Fruit fly (Drosophila melanogaster): ENCODE measurements around the gene CG32302.

Gene CG32302

DNA sequence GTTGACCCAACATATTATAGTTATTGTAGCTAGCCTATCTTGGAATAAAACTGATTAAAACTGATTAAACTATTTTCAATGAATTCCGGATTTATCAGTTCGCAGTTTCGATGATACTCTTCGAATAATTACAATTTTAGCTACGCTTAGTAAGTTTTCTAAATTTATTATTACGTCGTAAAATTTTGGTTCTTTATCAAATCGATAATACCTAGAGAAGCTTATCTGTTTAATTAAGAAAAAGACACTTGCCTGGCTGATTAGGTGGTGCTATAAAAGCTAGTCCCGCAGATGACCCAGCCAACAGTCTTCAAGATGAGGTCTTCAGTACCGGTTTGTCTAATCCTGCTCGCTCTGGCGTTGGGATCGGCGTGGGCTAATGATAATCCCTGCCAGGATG lies at the start of gene CG32302:
CG32302 (plus strand) TSS at position 301 of the 400 bp plus-strand sequence.
- TF ChIP-seq gl (tag; optimal IDR thresholded peaks at IDR 0.05) (no peak), CG14655 (GFP tag; optimal IDR thresholded peaks at IDR 0.05) (no peak), CG32121 (GFP tag; IDR thresholded peaks at IDR 0.05) (no peak)

DNA sequence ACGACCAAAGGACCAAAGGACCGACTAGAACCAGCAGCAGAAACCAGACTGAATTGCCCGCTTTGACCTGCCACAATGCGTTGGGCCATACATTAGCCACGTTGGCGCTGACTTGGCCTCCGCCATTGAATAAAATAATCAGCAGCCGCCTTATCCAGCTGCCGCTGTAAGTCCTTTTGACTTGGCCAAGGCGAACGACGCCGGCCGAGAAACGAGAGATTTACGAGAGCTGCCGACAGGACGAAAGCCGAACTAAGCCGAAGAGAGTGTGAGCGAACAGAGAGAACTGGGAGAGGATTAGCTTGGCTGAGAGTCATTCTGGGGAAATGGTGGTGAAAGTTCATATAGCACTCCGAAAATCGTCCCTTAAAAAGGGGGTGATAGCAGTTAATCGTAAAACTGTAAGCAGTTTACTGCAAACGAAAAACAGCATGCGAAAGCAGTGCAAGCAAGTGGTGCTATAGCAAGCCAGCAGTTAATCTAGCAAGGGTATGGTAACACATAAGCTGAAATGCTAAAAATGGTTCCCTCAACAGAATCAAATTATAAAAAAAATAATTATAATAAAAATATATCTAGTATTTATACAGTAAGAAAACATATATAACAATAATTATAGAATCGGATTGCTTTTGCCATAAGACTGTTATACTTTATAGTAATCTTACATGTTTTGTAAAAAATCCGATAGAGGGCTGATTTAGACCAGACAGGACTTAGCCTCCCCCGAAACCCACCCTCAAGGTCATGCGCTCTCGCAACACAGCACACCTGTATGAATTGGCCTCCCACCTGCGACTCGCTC lies 40.1 kb upstream of the CG32302 start:
- no peak for TF ChIP-seq CG15710 (tag; optimal IDR thresholded peaks at IDR 0.05)
- TF ChIP-seq CG12605 (GFP tag; IDR thresholded peaks at IDR 0.05) = no peak
- no peak for TF ChIP-seq CG10348 (GFP tag; IDR thresholded peaks at IDR 0.05)
- no peak for TF ChIP-seq CG32121 (GFP tag; IDR thresholded peaks at IDR 0.05)
- TF ChIP-seq CG8301 (tag; optimal IDR thresholded peaks at IDR 0.05) = no peak
- TF ChIP-seq gl (tag; optimal IDR thresholded peaks at IDR 0.05) = no peak
- TF ChIP-seq Ets98B (GFP tag; IDR thresholded peaks at IDR 0.05) = no peak
- TF ChIP-seq CG13204 (GFP tag; optimal IDR thresholded peaks at IDR 0.05) = no peak
- TF ChIP-seq rn (GFP tag; IDR thresholded peaks at IDR 0.05) = no peak
- no peak for TF ChIP-seq Pif1B (GFP tag; optimal IDR thresholded peaks at IDR 0.05)
- no peak for TF ChIP-seq CG9948 (tag; optimal IDR thresholded peaks at IDR 0.05)
- no peak for TF ChIP-seq CG14655 (GFP tag; optimal IDR thresholded peaks at IDR 0.05)
- no peak for TF ChIP-seq Pif1A (GFP tag; optimal IDR thresholded peaks at IDR 0.05)

dm6 chr3L:2229172-2229696 lies 39.4 kb upstream of the CG32302 start, which contains the start of gene Oseg2:
Gene Oseg2 (plus strand): TSS chr3L:2229646.
- peak; percentile 85 for TF ChIP-seq CG12605 (GFP tag; IDR thresholded peaks at IDR 0.05)
- no peak for TF ChIP-seq CG8159 (tag; optimal IDR thresholded peaks at IDR 0.05)

- TF ChIP-seq CG10348 (GFP tag; IDR thresholded peaks at IDR 0.05) (no peak), Pif1A (GFP tag; optimal IDR thresholded peaks at IDR 0.05) (no peak), CG13204 (GFP tag; optimal IDR thresholded peaks at IDR 0.05) (no peak), Ets98B (GFP tag; IDR thresholded peaks at IDR 0.05) (no peak), CG9948 (tag; optimal IDR thresholded peaks at IDR 0.05) (no peak), CG15710 (tag; optimal IDR thresholded peaks at IDR 0.05) (no peak), Snoo (tag; optimal IDR thresholded peaks at IDR 0.05) (no peak), CG8159 (tag; optimal IDR thresholded peaks at IDR 0.05) (no peak)
Observed at dm6 chr3L:2237034-2237433, 31.6 kb upstream of the CG32302 start, which contains the start of gene CG9018. Gene CG9018 (minus strand): TSS chr3L:2237076.

DNA sequence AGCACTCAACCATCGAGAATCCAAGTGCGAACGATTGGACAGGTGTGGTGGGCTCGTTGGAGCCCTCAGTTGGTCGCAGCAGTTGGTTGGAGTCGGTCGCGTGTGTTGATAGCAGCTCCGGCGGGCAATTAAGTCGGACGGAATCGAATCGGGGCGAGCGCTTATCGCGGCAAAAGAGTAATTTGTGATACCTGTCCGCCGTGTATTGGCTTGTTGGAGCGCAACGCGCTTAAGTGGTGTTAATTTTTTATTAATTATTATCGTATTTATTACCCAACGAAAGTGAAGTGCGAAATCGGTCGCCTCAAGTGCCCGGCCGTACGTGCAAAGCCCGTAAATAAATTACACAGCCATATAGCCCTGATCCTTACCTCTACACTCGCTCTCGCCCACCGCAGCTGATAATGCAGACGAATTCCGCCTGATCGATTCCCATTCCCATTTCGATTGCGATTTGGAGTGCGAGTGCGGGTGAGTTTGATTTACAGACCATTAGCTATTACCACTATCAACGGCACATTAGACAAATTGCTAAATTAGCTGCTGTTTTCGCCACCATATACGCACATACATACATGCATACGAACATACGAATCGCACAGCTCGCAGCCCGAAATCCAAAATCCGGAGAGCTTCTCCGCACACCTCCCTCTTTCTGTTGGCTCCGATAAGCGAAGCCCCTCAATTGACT lies 30.9 kb upstream of the CG32302 start, which contains the start of gene ACXD:
ACXD (plus strand) TSS at position 66 of the 691 bp plus-strand sequence.
- TF ChIP-seq CG8159 (tag; optimal IDR thresholded peaks at IDR 0.05) = no peak
- no peak for TF ChIP-seq CG34367 (tag; optimal IDR thresholded peaks at IDR 0.05)
- no peak for TF ChIP-seq Snoo (tag; optimal IDR thresholded peaks at IDR 0.05)
- TF ChIP-seq CG9948 (tag; optimal IDR thresholded peaks at IDR 0.05) = no peak
- no peak for TF ChIP-seq CG12605 (GFP tag; IDR thresholded peaks at IDR 0.05)
- TF ChIP-seq Pif1A (GFP tag; optimal IDR thresholded peaks at IDR 0.05) = no peak
- TF ChIP-seq CG15710 (tag; optimal IDR thresholded peaks at IDR 0.05) = no peak

dm6 chr3L:2243846-2244528 lies 24.6 kb upstream of the CG32302 start, which contains the start of gene CG32301:
Gene CG32301 (plus strand): TSS chr3L:2244478.
- TF ChIP-seq CG8159 (tag; optimal IDR thresholded peaks at IDR 0.05) (no peak), CG12605 (GFP tag; IDR thresholded peaks at IDR 0.05) (no peak), rn (GFP tag; IDR thresholded peaks at IDR 0.05) (no peak), CG10348 (GFP tag; IDR thresholded peaks at IDR 0.05) (no peak), CG4496 (GFP tag; IDR thresholded peaks at IDR 0.05) (no peak)

DNA sequence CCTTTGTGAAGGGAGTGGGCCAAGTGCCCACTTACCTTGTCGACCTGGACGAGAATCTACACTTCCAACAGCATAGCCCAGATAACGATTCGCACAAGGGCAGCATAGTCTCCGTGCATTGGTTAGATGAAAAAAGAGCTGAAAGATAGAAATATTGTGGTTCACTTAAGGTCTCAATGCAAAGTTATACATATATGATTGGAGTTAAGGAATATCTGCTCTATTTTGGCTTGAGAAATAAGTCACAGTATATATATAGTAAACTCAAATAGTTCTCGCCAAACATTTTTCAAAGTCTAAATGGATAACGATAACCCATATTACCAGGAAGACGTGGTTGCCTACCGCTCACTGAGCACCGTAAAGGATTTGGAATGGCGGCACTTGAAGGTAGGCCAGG lies 20.3 kb upstream of the CG32302 start, which contains the start of gene CG32305:
CG32305 (plus strand) TSS at position 301 of the 400 bp plus-strand sequence.
- no peak for TF ChIP-seq Pif1B (GFP tag; optimal IDR thresholded peaks at IDR 0.05)
- TF ChIP-seq CG32121 (GFP tag; IDR thresholded peaks at IDR 0.05) = no peak
- no peak for TF ChIP-seq CG17806 (tag; optimal IDR thresholded peaks at IDR 0.05)
- TF ChIP-seq Snoo (tag; optimal IDR thresholded peaks at IDR 0.05) = no peak
- TF ChIP-seq EcR (GFP tag; optimal IDR thresholded peaks at IDR 0.05) = no peak
- TF ChIP-seq CG34367 (tag; optimal IDR thresholded peaks at IDR 0.05) = no peak
- TF ChIP-seq Ets98B (GFP tag; IDR thresholded peaks at IDR 0.05) = no peak
- no peak for TF ChIP-seq CG15710 (tag; optimal IDR thresholded peaks at IDR 0.05)
- TF ChIP-seq Pif1A (GFP tag; optimal IDR thresholded peaks at IDR 0.05) = no peak
- no peak for TF ChIP-seq D1 (tag; optimal IDR thresholded peaks at IDR 0.05)
- no peak for TF ChIP-seq CG13204 (GFP tag; optimal IDR thresholded peaks at IDR 0.05)
- no peak for TF ChIP-seq CG12605 (GFP tag; IDR thresholded peaks at IDR 0.05)
- TF ChIP-seq rn (GFP tag; IDR thresholded peaks at IDR 0.05) = no peak
- TF ChIP-seq CG4496 (GFP tag; IDR thresholded peaks at IDR 0.05) = no peak
- TF ChIP-seq CG8159 (tag; optimal IDR thresholded peaks at IDR 0.05) = no peak
- TF ChIP-seq gl (tag; optimal IDR thresholded peaks at IDR 0.05) = no peak
- TF ChIP-seq fd96Ca (GFP tag; IDR thresholded peaks at IDR 0.05) = no peak
- TF ChIP-seq CG10348 (GFP tag; IDR thresholded peaks at IDR 0.05) = no peak
- no peak for TF ChIP-seq CG9948 (tag; optimal IDR thresholded peaks at IDR 0.05)
- no peak for TF ChIP-seq CG8301 (tag; optimal IDR thresholded peaks at IDR 0.05)

Measured in whole organism, pupa.